Worm (Caenorhabditis elegans) whole organism, early embryonic: ENCODE data around the gene ral-1.

Source experiments
- ama-1 ChIP-seq: fragments of 150-350 bp; optimal IDR thresholded peaks from 2 replicates; lab custom pipeline; 2014
- ceh-13 ChIP-seq: fragments of 200-800 bp; sonication (Bioruptor generic); optimal IDR thresholded peaks from 2 replicates; lab custom pipeline; 2018; ENCODE audit warnings: mild to moderate bottlenecking, missing genetic modification characterization, missing compliant biosample characterization
- flt-1 ChIP-seq: fragments of 200-800 bp; sonication (Bioruptor generic); IDR thresholded peaks from 2 replicates; pipeline ENCODE4 v1.3.6; 2022; ENCODE audit warnings: missing genetic modification characterization, missing compliant biosample characterization
- pes-1 ChIP-seq: fragments of 200-800 bp; sonication (Bioruptor generic); IDR thresholded peaks from 2 replicates; pipeline ENCODE4 v1.3.6; 2022; ENCODE audit warnings: missing genetic modification reagents, missing genetic modification characterization, missing compliant biosample characterization

DNA sequence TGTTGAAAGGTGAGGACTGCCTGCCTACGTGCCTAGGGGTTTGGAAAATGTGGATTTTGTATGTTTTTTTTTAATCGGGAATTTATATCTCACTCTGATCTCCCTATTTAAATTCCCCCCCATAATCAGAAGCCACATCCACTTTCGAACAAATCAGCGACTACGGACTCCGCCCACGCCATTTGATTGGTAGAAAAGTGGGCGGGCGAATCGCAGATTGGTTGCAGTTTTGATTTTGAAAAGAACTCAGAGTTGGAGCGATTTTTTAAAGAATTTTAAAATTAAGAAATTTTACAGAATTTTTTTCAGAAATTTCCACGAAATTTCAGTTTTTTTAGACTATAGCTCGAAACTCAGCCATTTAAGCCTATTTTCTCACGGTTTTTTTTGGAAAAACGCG lies 49.0 kb downstream of the ral-1 start:
- TF ChIP-seq ceh-13 (GFP tag; lab: Kevin White, UChicago) (no peak), ama-1 (lab: Kevin White, UChicago) (no peak), flt-1 (no peak), pes-1 (GFP tag; lab: Robert Waterston, UW) (no peak)
